Worm (Caenorhabditis elegans): ENCODE data around the gene W02A2.8.

- TF ChIP-seq snpc-4 (tag; optimal IDR thresholded peaks at IDR 0.05) (no peak), pha-4 (tag; optimal IDR thresholded peaks at IDR 0.05) (no peak), mep-1 (tag; optimal IDR thresholded peaks at IDR 0.05) (no peak), mls-2 (tag; optimal IDR thresholded peaks at IDR 0.05) (no peak), nhr-28 (tag; optimal IDR thresholded peaks at IDR 0.05) (no peak), ces-1 (GFP tag; optimal IDR thresholded peaks at IDR 0.05) (no peak), lsy-2 (tag; optimal IDR thresholded peaks at IDR 0.05) (no peak), elt-1 (tag; optimal IDR thresholded peaks at IDR 0.05; ENCODE audit: borderline replicate concordance, insufficient read depth) (no peak), unc-62 (GFP tag; optimal IDR thresholded peaks at IDR 0.05) (no peak), unc-39 (tag; optimal IDR thresholded peaks at IDR 0.05) (no peak), sptf-1 (tag; optimal IDR thresholded peaks at IDR 0.05) (no peak)
Observed at ce11 chrIV:13390770-13391169, 32.4 kb upstream of the W02A2.8 start.

Measured in whole organism, mixed stage, embryonic.